Fruit fly (Drosophila melanogaster) S2 (cell line): ENCODE measurements around the gene Top3alpha.

Experiments
- CG8478 ChIP-seq: fragments of >200 bp; optimal IDR thresholded peaks from 2 replicates; lab custom pipeline; 2018
- CTCF ChIP-seq, 2 experiments: fragments of >200 bp; optimal IDR thresholded peaks; 2 replicates each; lab custom pipeline; 2018

DNA sequence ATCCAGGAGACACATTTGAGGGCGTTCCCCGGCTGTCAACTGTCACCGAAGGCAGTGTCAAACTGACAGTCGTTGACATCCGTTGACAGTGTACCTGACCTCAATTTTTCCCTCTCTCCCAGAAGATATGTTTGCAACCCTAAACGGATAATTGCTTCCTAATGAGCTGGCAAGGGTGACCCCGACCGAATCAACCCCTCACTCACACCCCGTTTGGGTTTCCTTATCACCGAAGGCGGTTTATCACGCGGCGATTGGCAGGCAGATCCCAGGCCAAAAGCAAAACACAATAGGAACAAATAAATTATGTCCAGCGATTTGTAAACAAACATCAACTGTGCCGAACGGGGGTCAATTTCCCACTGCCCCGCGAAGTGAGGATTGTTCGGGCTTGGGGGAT, 38.6 kb upstream of the Top3alpha start:
- TF ChIP-seq CTCF (optimal IDR thresholded peaks at IDR 0.05; lab: Kevin White, UChicago) (no peak), CG8478 (no peak)
